Worm (Caenorhabditis elegans) whole organism, mixed stage, embryonic: ENCODE measurements around the gene F20G2.3.

Experiments used
- M03D4.4 ChIP-seq: sonication (generic microtip); optimal IDR thresholded peaks from 2 replicates; lab custom pipeline; 2017; ENCODE audit warnings: mild to moderate bottlenecking, missing genetic modification characterization, missing compliant biosample characterization
- bed-3 ChIP-seq: fragments of 200-800 bp; sonication (Bioruptor generic); optimal IDR thresholded peaks from 3 replicates; lab custom pipeline; 2018; ENCODE audit warnings: mild to moderate bottlenecking, missing genetic modification characterization, moderate library complexity, missing compliant biosample characterization
- blmp-1 ChIP-seq: fragments of 150-350 bp; optimal IDR thresholded peaks from 2 replicates; lab custom pipeline; 2014; ENCODE audit warnings: missing biosample characterization, missing genetic modification characterization
- ceh-39 ChIP-seq: fragments of 150-350 bp; optimal IDR thresholded peaks from 2 replicates; lab custom pipeline; 2014; ENCODE audit warnings: missing biosample characterization, missing genetic modification characterization
- ceh-83 ChIP-seq: fragments of 200-800 bp; sonication (Bioruptor generic); optimal IDR thresholded peaks from 2 replicates; lab custom pipeline; 2018; ENCODE audit warnings: mild to moderate bottlenecking, missing genetic modification characterization, missing compliant biosample characterization
- ces-1 ChIP-seq: fragments of 150-350 bp; optimal IDR thresholded peaks from 2 replicates; lab custom pipeline; 2014; ENCODE audit warnings: missing biosample characterization, missing genetic modification reagents, missing genetic modification characterization
- drap-1 ChIP-seq: fragments of 200-800 bp; sonication (Bioruptor generic); optimal IDR thresholded peaks from 3 replicates; lab custom pipeline; 2018; ENCODE audit warnings: mild to moderate bottlenecking, missing genetic modification characterization, missing compliant biosample characterization
- elt-1 ChIP-seq: sonication (generic microtip); optimal IDR thresholded peaks from 2 replicates; lab custom pipeline; 2017; ENCODE audit warnings: missing genetic modification characterization, mild to moderate bottlenecking, missing compliant biosample characterization, antibody characterized with exemption, moderate library complexity, borderline replicate concordance; ENCODE audit not compliant: insufficient read depth
- elt-3 ChIP-seq: fragments of 150-350 bp; optimal IDR thresholded peaks from 2 replicates; lab custom pipeline; 2014; ENCODE audit warnings: missing biosample characterization, missing genetic modification characterization
- ham-2 ChIP-seq: fragments of 200-800 bp; sonication (Bioruptor generic); optimal IDR thresholded peaks from 2 replicates; lab custom pipeline; 2018; ENCODE audit warnings: mild to moderate bottlenecking, missing genetic modification characterization, missing compliant biosample characterization
- hlh-1 ChIP-seq: fragments of 150-350 bp; optimal IDR thresholded peaks from 2 replicates; lab custom pipeline; 2014; ENCODE audit warnings: missing biosample characterization, missing genetic modification reagents, missing genetic modification characterization
- lin-13 ChIP-seq: fragments of 150-350 bp; optimal IDR thresholded peaks from 2 replicates; lab custom pipeline; 2014; ENCODE audit warnings: missing biosample characterization, missing genetic modification characterization
- lin-32 ChIP-seq: fragments of 200-800 bp; sonication (Bioruptor generic); optimal IDR thresholded peaks from 2 replicates; lab custom pipeline; 2018; ENCODE audit warnings: mild to moderate bottlenecking, missing genetic modification characterization, missing compliant biosample characterization
- lsy-2 ChIP-seq: fragments of 150-350 bp; optimal IDR thresholded peaks from 2 replicates; lab custom pipeline; 2014; ENCODE audit warnings: missing biosample characterization, missing genetic modification characterization
- mab-5 ChIP-seq: fragments of 150-350 bp; optimal IDR thresholded peaks from 2 replicates; lab custom pipeline; 2014; ENCODE audit warnings: missing biosample characterization, missing genetic modification characterization
- mep-1 ChIP-seq: fragments of 150-350 bp; optimal IDR thresholded peaks from 2 replicates; lab custom pipeline; 2017; ENCODE audit warnings: missing biosample characterization, missing genetic modification reagents, missing genetic modification characterization, inconsistent platforms
- mls-2 ChIP-seq: sonication (generic microtip); optimal IDR thresholded peaks from 2 replicates; lab custom pipeline; 2016; ENCODE audit warnings: mild to moderate bottlenecking, missing genetic modification characterization, moderate library complexity, missing compliant biosample characterization
- nhr-2 ChIP-seq: fragments of 150-350 bp; optimal IDR thresholded peaks from 2 replicates; lab custom pipeline; 2014; ENCODE audit warnings: missing biosample characterization, missing genetic modification characterization
- nhr-76 ChIP-seq: sonication (generic microtip); optimal IDR thresholded peaks from 2 replicates; lab custom pipeline; 2017; ENCODE audit warnings: missing biosample characterization, missing genetic modification characterization
- pha-4 ChIP-seq: fragments of 150-350 bp; optimal IDR thresholded peaks from 2 replicates; lab custom pipeline; 2018; ENCODE audit warnings: missing biosample characterization, missing genetic modification reagents, missing genetic modification characterization
- sem-2 ChIP-seq: fragments of 200-800 bp; sonication (Bioruptor generic); optimal IDR thresholded peaks from 2 replicates; lab custom pipeline; 2018; ENCODE audit warnings: mild to moderate bottlenecking, missing genetic modification characterization, missing compliant biosample characterization
- sptf-1 ChIP-seq: sonication (generic microtip); optimal IDR thresholded peaks from 2 replicates; lab custom pipeline; 2017; ENCODE audit warnings: mild to moderate bottlenecking, missing genetic modification characterization, moderate library complexity, missing compliant biosample characterization
- tbx-8 ChIP-seq: fragments of 200-800 bp; sonication (Bioruptor generic); optimal IDR thresholded peaks from 2 replicates; lab custom pipeline; 2018; ENCODE audit warnings: mild to moderate bottlenecking, missing genetic modification characterization, moderate library complexity, missing compliant biosample characterization
- unc-120 ChIP-seq: sonication (generic microtip); optimal IDR thresholded peaks from 2 replicates; lab custom pipeline; 2017; ENCODE audit warnings: missing genetic modification characterization, missing compliant biosample characterization; ENCODE audit not compliant: poor library complexity, severe bottlenecking
- unc-39 ChIP-seq: fragments of 150-350 bp; optimal IDR thresholded peaks from 2 replicates; lab custom pipeline; 2014; ENCODE audit warnings: missing biosample characterization, missing genetic modification characterization
- unc-62 ChIP-seq: fragments of 150-350 bp; optimal IDR thresholded peaks from 2 replicates; lab custom pipeline; 2014; ENCODE audit warnings: missing biosample characterization, missing genetic modification reagents, missing genetic modification characterization
- zip-8 ChIP-seq: fragments of 150-350 bp; optimal IDR thresholded peaks from 2 replicates; lab custom pipeline; 2014; ENCODE audit warnings: missing biosample characterization, missing genetic modification characterization
- ztf-11 ChIP-seq: fragments of 150-350 bp; optimal IDR thresholded peaks from 2 replicates; lab custom pipeline; 2014; ENCODE audit warnings: missing biosample characterization, missing genetic modification characterization

The F20G2.3 gene

DNA sequence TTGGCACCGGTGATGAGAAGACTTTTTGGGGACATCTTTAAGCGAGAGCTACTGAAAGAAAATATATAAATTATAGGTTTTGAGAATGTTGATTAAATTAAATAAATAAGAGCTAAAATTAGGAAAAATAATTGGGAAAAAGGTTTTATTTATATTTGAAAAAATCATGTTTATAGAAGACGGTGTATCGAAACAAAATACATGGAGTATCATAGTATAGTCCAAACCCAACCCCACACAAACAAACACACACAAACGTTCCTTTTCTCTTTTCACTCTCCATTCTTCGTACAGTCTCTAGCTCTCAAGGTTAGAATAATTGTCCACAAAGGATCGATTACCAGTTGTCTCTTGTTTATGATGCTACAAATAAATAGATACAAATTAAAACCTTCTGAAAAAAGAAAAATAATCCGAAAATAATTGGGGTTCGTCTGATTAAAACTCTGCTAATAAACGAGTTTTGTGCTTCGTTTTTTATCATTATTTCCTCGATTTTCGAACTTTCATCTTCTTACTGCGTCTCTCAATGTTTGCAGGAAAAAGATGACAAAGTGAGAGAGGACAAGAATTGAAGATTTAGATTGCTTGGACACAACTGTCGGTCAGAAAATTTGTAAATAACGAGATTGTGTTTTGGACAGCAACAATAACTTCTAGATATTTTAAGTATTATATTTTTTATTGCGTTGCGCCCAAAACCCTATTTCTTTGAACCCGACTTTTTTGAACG, 11.8 kb downstream of the F20G2.3 start, which contains the start of gene F20G2.2:
Gene F20G2.2, minus strand, starts transcription at position 51 of the 733 bp plus-strand sequence.
- no peak for TF ChIP-seq ham-2 (GFP tag; lab: Kevin White, UChicago)
- TF ChIP-seq hlh-1, result peak; percentile 6
- TF ChIP-seq nhr-2 (tag; lab: Kevin White, UChicago), result no peak
- no peak for TF ChIP-seq ces-1 (GFP tag; lab: Kevin White, UChicago)
- no peak for TF ChIP-seq ztf-11 (tag; lab: Kevin White, UChicago)
- TF ChIP-seq mep-1 (tag; lab: Kevin White, UChicago), result no peak
- TF ChIP-seq drap-1, result no peak
- TF ChIP-seq bed-3 (GFP tag; lab: Kevin White, UChicago), result no peak

DNA sequence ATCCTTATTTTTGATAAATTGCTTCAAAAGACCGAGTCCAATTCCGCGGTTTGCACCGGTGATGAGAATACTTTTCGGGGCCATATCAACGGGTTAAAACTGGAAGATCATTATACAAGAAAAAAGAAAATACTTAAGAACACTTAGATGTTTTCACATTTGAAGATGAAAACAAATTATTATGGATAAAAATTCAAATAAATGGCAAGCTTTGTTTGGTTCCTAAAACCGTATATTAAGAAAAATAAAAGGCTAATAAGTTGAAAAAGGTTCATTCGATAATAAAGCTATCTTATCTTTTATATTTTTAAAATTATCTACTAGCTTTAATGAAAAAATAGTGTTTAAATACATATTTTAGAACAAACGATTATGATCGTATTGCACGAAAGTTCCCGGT, 14.8 kb downstream of the F20G2.3 start, which contains the start of gene F20G2.1:
Gene F20G2.1, minus strand, starts transcription at position 101 of the 400 bp plus-strand sequence.
- TF ChIP-seq ceh-39 (tag; lab: Kevin White, UChicago) (no peak), lin-32 (no peak), nhr-2 (tag; lab: Kevin White, UChicago) (no peak), unc-62 (GFP tag; lab: Kevin White, UChicago) (no peak), mls-2 (tag; lab: Kevin White, UChicago) (no peak)

DNA sequence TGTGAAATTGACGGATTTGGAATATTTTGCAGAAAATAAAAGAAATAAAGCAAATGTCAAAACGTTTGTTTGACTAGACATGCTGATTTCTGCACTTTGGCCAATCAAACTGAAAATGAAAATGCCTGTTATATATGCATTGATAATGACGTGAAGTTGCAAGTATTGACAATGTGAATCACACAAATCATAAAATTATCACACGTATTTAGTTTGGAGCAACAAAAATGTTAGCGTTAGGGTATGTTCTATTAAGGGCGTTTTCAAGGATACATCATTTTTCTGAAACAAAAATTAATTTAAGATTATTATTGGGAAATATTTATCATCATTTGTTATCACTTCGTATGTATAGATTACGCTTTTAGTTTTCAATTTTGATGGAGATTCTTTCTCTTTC, 16.5 kb downstream of the F20G2.3 start, which contains the start of gene cld-9:
Gene cld-9, minus strand, starts transcription at position 81 of the 400 bp plus-strand sequence.
- TF ChIP-seq M03D4.4 (tag; lab: Kevin White, UChicago) (no peak), nhr-2 (tag; lab: Kevin White, UChicago) (no peak), mep-1 (tag; lab: Kevin White, UChicago) (no peak), zip-8 (no peak), sptf-1 (tag; lab: Kevin White, UChicago) (no peak), elt-3 (tag; lab: Kevin White, UChicago) (no peak), pha-4 (tag; lab: Kevin White, UChicago) (no peak), hlh-1 (no peak), blmp-1 (no peak), ztf-11 (tag; lab: Kevin White, UChicago) (no peak), tbx-8 (no peak)

DNA sequence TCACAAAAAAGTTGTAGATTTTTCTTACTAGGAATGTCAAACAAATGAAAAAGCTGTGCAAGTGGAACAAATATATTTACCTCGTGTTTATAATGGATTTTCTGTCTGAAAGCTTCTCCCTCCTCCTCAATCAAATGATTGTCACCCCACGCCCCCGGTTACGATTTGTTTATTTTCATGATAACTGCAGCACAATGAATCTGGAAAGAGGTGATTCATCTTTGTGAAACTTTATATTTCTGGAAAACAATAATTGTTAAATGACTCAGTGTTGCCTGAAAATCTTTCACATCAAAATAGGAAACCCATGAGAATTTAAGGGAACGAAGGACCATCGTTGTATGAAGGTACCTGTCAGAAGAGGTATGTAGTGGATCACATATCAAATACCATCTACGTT, 19.6 kb downstream of the F20G2.3 start, which contains the start of gene F35E12.10:
Gene F35E12.10, minus strand, starts transcription at position 101 of the 400 bp plus-strand sequence.
- TF ChIP-seq ham-2 (GFP tag; lab: Kevin White, UChicago) (no peak), ztf-11 (tag; lab: Kevin White, UChicago) (no peak), unc-39 (tag; lab: Kevin White, UChicago) (no peak), lsy-2 (tag; lab: Kevin White, UChicago) (no peak), zip-8 (no peak), blmp-1 (no peak)
- TF ChIP-seq, all 35 proteins: peak for 0

DNA sequence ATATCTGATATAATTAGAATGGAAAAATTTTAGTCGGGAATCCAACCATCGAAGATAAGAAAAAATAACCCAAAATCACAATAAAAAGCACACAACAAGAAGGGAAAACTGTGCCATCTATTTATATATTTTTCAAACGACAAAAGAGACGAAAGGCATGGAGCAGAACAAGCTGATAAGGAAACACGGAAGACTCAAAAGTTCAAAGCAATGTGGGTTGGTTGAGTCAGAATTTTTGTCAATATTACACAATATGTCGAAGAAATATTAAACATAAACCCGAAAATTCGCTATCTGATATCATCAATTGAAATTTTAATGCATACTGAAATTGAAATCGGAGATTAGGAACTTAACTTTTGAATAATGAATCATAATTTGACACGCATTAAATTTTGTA, 23.4 kb downstream of the F20G2.3 start, which contains the start of gene F35E12.9:
Gene F35E12.9, minus strand, starts transcription at position 227 of the 400 bp plus-strand sequence.
- no peak for TF ChIP-seq nhr-76 (tag; lab: Kevin White, UChicago)
- TF ChIP-seq mls-2 (tag; lab: Kevin White, UChicago), result no peak
- TF ChIP-seq unc-39 (tag; lab: Kevin White, UChicago), result no peak
- no peak for TF ChIP-seq lsy-2 (tag; lab: Kevin White, UChicago)
- no peak for TF ChIP-seq ztf-11 (tag; lab: Kevin White, UChicago)
- no peak for TF ChIP-seq pha-4 (tag; lab: Kevin White, UChicago)
- TF ChIP-seq mep-1 (tag; lab: Kevin White, UChicago), result no peak
- TF ChIP-seq sptf-1 (tag; lab: Kevin White, UChicago), result no peak
- no peak for TF ChIP-seq ceh-39 (tag; lab: Kevin White, UChicago)
- no peak for TF ChIP-seq unc-120 (tag; lab: Kevin White, UChicago)
- no peak for TF ChIP-seq elt-1 (tag; lab: Kevin White, UChicago)
- no peak for TF ChIP-seq ceh-83

DNA sequence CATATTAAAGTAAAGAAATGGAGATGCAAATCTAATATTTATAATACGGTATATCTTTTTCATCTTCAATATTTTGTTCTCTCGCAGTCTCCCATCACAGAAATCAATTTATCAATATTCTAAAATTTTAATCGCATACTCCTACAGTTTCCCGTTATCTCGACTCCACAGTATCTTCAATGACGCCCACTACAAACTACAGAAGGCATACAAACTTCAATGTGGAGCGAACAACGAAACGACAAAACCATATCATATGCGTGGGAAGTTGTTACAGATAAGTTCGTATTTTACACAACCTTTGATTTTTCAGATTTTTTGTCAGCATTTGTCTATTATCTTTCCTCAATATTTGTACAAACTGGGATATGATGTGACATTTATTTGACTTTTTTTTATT, 28.4 kb downstream of the F20G2.3 start:
- TF ChIP-seq ham-2 (GFP tag; lab: Kevin White, UChicago) (no peak), nhr-2 (tag; lab: Kevin White, UChicago) (no peak), lin-13 (tag; lab: Kevin White, UChicago) (no peak), unc-120 (tag; lab: Kevin White, UChicago) (no peak), ceh-39 (tag; lab: Kevin White, UChicago) (no peak), sem-2 (GFP tag; lab: Kevin White, UChicago) (no peak), mab-5 (tag; lab: Kevin White, UChicago) (no peak), mep-1 (tag; lab: Kevin White, UChicago) (no peak), bed-3 (GFP tag; lab: Kevin White, UChicago) (no peak)
- TF ChIP-seq, all 35 proteins: peak for 0
